Worm (Caenorhabditis elegans) whole organism, dauer: Measurements from ENCODE around the gene sdf-9.

ENCODE experiments used
- unc-62 ChIP-seq: sonication (generic microtip); optimal IDR thresholded peaks from 2 replicates; lab custom pipeline; 2017; ENCODE audit warnings: missing biosample characterization, missing genetic modification reagents, missing genetic modification characterization

The sdf-9 gene

DNA sequence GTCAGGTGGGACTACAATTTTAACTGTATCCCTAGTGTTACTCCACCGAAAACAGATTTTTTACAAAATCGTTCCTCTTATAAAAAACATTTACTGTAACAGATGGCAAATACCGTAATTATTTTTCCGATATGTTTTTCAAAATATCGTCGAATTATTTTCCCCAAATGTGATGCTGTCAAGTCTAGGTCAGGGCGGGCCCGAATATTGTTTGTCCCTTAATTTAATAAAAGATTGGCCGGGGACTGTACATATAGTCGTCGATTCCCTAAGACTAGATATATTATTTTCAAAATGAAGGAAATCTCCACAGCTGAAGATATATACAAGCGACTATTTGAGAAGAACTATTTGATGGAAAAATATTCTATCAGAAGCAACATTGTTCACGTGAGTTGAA lies at the start of gene sdf-9:
Gene sdf-9 (plus strand): TSS at position 301 of the 400 bp plus-strand sequence.
- TF ChIP-seq unc-62 (GFP tag; lab: Kevin White, UChicago), result no peak

DNA sequence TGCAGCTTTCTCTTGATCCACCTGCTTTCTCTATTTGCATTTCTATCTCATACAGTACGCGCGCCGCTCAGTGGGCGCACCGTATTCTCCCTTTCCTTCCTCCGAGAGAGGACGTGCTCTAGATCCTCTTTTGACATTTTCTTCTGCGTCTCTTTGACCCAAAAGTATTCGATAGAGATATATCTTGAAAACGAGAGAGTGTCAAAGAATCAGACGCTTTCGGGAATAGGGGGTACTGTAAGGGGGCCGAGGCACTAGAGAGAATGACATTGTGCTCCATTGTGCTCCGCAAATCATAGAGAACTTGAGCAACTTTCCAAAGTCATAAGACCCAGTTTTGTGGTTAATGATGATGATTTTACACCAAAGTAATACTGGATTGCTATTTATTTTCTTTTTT lies 48.9 kb upstream of the sdf-9 start:
- no peak for TF ChIP-seq unc-62 (GFP tag; lab: Kevin White, UChicago)

DNA sequence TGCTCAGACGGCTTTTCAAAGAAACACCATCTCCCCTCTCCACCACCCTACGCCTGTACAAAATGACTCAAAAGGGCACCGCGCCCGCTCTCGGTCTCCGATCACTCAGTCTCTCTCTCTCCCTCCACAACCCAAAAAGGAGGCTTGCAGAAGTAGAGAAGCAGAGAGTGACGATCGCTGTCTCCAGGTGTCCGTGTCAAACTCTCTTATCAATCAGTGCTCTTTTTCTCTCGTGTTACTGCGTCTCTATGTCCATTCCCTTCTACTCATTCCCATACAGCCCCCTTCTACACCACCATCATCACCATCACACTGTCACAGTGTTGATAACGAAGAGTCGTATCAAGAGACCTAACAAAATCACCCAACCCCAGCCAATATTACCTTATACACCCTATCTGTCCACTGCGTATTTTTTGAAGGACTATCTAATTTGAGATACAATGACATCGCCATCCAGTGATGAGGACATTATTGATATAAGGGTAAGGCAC lies 45.4 kb upstream of the sdf-9 start, which contains the start of gene pha-4:
Gene pha-4 (plus strand): TSS at position 444 of the 494 bp plus-strand sequence.
- TF ChIP-seq unc-62 (GFP tag; lab: Kevin White, UChicago), result no peak

DNA sequence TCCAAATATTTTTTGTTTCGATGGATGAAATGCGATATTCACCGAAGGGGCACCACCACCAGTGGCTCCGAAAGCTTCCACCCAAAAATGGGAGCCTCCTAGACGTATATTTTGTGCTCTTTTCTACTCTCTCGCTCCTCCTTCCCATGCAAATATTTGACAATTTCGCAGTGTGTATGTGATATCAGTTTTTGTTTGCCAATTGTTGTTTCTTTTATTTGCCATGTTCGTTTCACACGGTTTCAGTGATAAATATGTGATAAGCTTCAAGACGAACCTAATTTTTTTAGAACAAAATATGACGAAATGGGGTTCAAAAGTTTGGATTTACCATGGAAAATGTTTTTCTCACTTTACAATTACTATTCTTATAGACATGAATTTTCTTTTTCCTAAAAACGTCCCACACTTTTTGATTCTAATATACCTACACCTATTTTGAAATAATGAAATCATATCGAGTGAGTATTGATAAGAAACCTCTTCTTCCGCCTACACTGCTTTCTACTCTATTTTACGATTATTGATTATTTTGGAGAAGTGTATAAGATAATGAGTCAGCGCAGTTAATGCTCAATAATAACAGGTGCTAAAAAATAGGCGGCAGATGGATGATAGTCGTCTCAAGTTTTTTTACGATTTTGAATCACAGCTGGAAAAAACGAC lies 44.0 kb upstream of the sdf-9 start:
- no peak for TF ChIP-seq unc-62 (GFP tag; lab: Kevin White, UChicago)

DNA sequence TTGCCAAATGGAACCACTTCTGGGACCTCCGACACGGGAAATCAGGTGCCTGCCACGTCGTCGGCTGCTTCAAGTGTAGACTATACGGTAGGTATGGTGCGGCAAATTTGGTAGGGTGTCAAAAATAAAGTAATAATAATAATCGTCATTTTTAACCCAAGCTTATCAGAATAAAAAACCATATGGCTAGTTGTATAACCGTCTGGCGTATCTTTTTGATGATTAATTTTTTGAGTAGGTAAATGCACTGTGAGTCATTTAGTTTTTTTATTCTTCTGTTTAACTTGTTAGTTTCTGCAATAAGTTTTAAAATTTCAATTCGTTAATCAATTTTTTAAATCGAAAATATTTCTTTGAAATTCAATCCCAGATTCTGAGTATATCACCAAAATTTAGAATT lies 42.5 kb upstream of the sdf-9 start:
- no peak for TF ChIP-seq unc-62 (GFP tag; lab: Kevin White, UChicago)

DNA sequence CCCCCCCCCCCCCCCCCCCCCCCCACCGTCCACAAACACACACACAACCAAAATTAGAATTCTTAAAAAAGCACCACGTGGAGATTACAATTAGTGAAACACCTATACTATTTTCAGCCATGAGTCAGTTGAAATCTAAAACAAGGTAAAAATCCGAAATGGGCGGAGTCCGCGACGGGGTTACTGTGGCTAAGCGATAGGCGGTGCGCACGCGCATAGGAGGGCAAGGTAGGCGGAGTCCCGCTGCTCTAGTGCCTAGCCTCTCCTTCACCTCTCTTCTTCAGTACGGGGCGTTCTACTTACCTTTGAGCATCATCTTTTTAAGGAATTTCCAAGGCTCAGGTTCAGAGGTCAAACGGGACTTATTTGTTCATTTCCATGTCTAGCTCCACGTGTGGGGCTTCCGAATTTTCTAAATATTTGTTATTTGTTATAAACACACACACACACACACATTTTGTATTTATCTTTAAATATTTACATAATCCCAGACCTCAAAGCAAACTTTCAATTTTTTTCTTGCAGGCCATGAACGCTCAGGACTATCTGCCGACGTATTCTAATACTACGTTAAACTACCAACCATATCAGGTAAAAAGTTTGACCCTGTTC lies 41.5 kb upstream of the sdf-9 start:
- no peak for TF ChIP-seq unc-62 (GFP tag; lab: Kevin White, UChicago)

DNA sequence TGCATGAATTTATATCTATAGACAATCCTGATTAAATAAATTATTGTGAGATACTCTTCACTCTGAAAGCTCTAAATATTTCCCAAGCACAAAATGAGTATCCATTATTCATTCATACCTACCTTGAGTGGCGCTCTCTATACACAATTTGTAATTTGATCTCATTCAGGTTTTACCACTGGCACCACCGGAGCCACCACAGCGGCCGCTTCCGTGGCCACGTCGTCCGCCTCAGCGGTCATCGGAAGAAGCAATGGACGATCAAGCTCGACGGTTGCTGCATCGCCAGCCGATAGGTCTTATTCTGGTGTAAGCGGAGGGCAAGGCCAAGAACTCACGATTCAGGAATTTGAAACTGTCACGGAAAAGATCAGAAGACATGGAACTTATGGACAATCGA lies 40.8 kb upstream of the sdf-9 start:
- TF ChIP-seq unc-62 (GFP tag; lab: Kevin White, UChicago), result no peak

DNA sequence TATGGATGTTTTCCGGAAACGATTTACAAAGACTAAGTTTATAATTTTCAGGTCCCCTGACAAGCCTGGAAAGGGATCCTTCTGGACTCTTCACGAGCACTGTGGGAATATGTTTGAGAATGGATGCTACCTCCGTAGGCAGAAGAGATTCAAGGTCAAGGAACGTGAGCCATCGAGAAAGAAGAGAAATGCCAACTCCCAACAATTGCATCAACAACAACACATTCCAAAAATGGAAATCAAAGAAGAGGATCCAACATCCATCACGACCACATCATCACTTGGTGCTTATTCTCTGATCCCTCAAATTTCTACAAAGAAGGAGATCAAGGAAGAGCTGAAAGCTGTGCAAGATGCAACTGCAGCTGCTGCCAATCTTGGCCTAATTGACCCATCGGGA lies 39.9 kb upstream of the sdf-9 start:
- no peak for TF ChIP-seq unc-62 (GFP tag; lab: Kevin White, UChicago)

DNA sequence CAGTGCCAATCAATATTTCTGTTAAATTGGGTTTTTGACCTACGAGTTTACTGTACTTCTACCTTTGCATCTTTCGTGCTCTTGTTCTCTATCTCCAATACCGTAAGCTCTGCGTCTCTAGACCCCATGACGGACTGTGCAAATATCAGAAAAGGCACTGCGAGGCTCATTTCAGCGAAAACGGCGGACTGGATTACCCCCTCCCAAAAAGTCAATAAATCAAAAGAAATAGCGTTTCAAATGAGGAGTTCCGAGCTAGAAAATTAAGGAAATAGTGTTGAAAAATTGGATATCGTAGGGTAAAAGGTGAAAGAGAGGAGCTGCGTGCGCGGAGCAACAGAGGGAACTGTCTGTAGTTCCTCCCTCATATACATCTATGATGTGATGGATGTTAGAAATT lies 36.3 kb upstream of the sdf-9 start:
- TF ChIP-seq unc-62 (GFP tag; lab: Kevin White, UChicago), result no peak

DNA sequence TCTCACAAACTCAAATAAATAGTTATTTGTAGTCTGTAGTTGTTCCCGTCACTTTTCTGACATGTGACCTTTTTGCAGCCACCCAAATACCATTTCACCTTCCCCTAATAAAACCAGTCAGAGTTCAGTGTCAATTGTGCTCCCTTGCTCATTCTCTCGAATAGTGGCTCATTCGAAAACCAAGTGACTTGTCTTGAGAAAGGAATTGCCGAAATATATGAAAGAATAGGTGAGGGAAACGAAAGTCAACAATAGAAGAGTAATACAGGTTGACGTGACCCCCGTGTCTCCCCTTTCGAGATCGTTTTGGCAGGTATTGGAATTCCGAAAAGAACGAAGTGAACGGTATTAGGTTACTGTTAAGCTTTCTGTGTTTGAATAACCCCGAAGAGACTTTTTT lies 34.8 kb upstream of the sdf-9 start:
- TF ChIP-seq unc-62 (GFP tag; lab: Kevin White, UChicago), result no peak

DNA sequence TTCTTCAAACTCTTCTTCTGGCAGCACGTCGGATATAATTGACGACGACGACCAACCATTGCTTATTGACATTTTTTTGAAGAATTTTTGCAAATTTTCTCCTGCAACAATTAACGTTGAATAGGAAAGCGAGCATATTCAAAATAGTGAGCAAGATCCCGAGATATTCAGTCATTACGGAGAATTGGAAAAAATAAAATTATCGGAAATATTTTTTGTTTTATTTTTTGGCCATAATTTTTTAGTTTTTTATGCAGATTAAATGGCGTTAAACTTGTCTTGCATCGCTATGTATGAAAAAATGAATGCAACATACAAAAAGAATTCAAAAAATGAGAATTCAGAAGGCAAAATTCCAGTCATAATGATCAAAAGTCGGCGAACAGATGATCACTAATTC lies 28.0 kb upstream of the sdf-9 start, which contains the start of gene elp-1:
Gene elp-1 (minus strand): TSS at position 101 of the 400 bp plus-strand sequence.
- TF ChIP-seq unc-62 (GFP tag; lab: Kevin White, UChicago), result no peak

DNA sequence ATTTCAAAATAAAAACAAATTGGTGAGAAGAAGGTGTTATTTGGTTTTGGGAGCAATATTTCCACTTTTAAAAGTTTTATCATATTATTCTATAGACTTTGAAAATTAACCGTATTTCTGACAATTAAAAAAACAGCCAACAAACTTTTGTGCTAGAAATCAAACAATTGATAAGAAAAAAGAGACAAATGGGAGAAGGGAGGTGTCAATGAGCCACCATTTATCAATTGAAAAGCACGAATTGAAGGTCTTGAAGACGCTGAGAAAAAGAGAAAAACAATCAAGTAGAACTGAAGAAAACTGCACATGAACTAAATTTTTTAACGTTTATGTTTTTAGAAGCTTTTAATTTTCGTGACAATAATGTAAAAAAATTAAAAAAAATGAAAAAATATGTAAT lies 27.2 kb upstream of the sdf-9 start:
- TF ChIP-seq unc-62 (GFP tag; lab: Kevin White, UChicago), result no peak

DNA sequence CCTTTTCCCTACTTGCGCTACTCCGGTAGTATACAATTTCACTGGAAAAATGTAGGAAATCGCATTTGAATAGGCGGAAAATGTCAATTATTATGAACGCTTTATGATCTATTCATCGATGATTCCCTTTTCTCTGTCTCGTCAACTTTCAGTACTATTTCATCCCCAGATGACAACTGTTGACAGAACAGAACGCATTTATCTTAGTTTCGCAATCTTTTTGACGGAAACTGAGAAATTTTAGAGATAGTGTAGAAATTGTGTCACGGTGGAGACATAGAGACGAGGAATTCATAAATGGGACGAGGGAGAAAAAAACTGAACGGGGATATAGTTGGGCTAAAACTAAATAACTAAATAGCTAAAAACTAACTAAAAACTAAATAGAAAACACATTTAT lies 26.3 kb upstream of the sdf-9 start:
- TF ChIP-seq unc-62 (GFP tag; lab: Kevin White, UChicago), result no peak

DNA sequence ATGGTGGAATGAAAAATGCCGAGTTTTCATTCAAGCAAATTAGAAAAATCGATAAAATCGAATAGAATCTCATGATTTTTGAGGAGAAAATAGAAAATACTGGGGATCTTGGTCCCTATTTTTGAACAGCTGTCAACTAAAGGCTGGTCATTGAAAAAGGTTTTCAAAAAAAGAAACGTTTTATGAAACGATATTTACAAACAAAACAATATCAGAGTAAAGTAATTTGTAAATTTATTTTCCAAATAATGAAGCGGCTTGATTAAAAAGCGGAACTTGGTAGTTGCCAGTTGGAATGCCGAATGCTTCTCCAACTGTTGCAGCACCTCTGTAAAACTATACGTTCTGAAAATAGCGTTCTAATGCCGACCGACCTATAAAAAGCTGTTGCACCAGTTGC lies 24.4 kb upstream of the sdf-9 start, which contains the start of gene F38A6.5:
Gene F38A6.5 (minus strand): TSS at position 101 of the 400 bp plus-strand sequence.
- no peak for TF ChIP-seq unc-62 (GFP tag; lab: Kevin White, UChicago)

DNA sequence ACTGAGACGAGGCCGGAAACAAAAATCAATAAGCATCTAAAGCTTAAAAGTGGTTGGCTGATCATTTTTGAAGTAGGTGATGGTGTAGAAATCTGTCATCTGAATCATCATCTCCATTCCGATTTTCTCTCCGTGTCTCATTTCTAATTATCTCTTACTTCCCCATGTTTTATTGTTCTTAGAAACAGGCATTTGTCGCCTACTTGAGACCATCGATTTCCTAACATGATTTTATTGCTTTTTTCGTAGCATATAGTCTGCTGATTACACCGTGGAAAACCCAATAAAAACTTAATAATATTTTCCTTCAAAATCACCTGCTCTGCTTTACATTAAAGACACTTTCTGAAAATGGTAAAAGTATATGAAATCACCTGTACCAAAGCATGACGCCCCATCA lies 22.7 kb upstream of the sdf-9 start, which contains the start of gene F38A6.4:
Gene F38A6.4 (minus strand): TSS at position 101 of the 400 bp plus-strand sequence.
- TF ChIP-seq unc-62 (GFP tag; lab: Kevin White, UChicago), result no peak

DNA sequence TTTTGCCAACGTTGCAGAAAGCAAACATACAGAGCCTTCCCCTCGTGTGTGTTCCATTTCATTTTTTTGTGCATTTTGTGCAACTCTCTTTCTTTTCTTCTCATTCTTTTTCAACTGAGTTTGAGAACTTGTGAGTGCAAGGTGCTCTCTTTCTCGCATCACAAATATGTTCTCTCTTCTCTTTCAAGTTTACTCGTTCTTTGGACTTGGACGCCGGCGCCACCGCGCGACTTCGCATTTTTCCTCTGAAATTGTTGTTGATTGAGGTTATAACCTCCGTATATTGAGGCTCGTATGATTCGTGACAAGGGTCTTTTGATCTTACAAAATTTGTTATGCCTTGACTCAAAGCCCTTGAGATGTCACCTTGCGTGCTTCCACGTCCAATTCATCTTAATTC lies 21.3 kb upstream of the sdf-9 start:
- TF ChIP-seq unc-62 (GFP tag; lab: Kevin White, UChicago), result no peak

DNA sequence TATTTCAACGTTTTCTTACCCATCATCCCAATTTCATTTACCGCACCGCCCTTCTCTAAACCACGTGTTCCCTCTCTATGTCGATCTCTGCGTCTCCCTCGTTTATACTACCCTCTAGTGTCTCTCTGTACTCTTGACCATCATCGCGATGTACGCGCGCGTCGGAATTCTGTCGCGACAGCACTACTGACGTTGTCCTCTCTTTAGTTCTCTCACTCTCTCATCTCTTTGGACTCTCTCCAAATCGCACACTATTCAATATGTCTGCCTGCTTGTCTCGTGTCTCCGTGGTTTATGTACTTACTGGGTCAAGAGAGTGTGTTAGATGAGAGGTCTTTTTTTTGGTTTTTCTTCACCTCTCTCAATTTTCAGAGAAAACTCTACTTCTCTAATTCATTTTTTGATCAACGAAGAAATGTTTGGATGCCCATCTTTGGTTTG lies 19.7 kb upstream of the sdf-9 start:
- TF ChIP-seq unc-62 (GFP tag; lab: Kevin White, UChicago), result no peak
